Worm (Caenorhabditis elegans) whole organism, L2 larva: ENCODE measurements around the gene H34I24.1.

Experiments
- F13H6.1 ChIP-seq: sonication (generic microtip); optimal IDR thresholded peaks from 2 replicates; lab custom pipeline; 2016; ENCODE audit warnings: missing genetic modification characterization, missing compliant biosample characterization
- elt-3 ChIP-seq: sonication (generic microtip); optimal IDR thresholded peaks from 2 replicates; lab custom pipeline; 2017; ENCODE audit warnings: missing biosample characterization, missing genetic modification characterization
- nhr-11 ChIP-seq: fragments of 150-350 bp; optimal IDR thresholded peaks from 2 replicates; lab custom pipeline; 2014; ENCODE audit warnings: missing biosample characterization, missing genetic modification characterization
- nhr-12 ChIP-seq: fragments of 150-350 bp; optimal IDR thresholded peaks from 2 replicates; lab custom pipeline; 2014; ENCODE audit warnings: missing biosample characterization, missing genetic modification characterization
- nhr-23 ChIP-seq: fragments of 150-350 bp; optimal IDR thresholded peaks from 2 replicates; lab custom pipeline; 2014; ENCODE audit warnings: missing biosample characterization, missing genetic modification reagents, missing genetic modification characterization
- nhr-237 ChIP-seq: fragments of 150-350 bp; optimal IDR thresholded peaks from 2 replicates; lab custom pipeline; 2014; ENCODE audit warnings: missing biosample characterization, missing genetic modification characterization
- skn-1 ChIP-seq: sonication (generic microtip); optimal IDR thresholded peaks from 2 replicates; lab custom pipeline; 2017; ENCODE audit warnings: missing biosample characterization, missing genetic modification characterization
- sma-3 ChIP-seq: sonication (generic microtip); optimal IDR thresholded peaks from 2 replicates; lab custom pipeline; 2016; ENCODE audit warnings: missing genetic modification reagents, missing genetic modification characterization, missing compliant biosample characterization
- unc-62 ChIP-seq: fragments of 150-350 bp; optimal IDR thresholded peaks from 2 replicates; lab custom pipeline; 2014; ENCODE audit warnings: missing biosample characterization, missing genetic modification reagents, missing genetic modification characterization

ce11 chrIII:2879703-2880102 is 32.9 kb downstream of the H34I24.1 start:
- TF ChIP-seq nhr-237 (no peak), skn-1 (tag; lab: Kevin White, UChicago) (no peak), F13H6.1 (no peak), nhr-23 (tag; lab: Kevin White, UChicago) (no peak), nhr-12 (no peak), unc-62 (GFP tag; lab: Kevin White, UChicago) (no peak), nhr-11 (tag; lab: Kevin White, UChicago) (no peak), sma-3 (GFP tag; lab: Kevin White, UChicago) (no peak), elt-3 (no peak)
